Worm (Caenorhabditis elegans): Measurements from ENCODE around the gene F48E8.2.

Gene F48E8.2

DNA sequence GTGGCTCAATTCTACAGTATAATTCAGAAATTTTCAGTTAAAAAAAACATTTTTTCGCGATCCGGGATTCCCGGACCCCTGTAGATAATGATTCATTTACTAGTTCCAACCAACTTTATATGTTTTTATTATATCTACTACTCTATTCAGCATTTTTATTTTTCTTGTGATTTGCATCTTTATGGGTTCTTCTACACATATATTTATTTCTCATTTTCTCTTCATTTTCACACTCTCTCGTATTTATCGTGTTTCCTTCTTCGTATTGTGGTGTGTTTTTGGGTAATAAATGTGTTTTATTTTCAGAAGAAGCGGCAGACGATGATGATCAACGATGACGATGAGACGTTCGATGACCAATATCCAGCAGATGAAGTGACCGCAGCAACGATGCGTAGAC lies at the start of gene F48E8.2:
Gene F48E8.2 (plus strand): TSS at position 301 of the 400 bp plus-strand sequence.
- no peak for TF ChIP-seq unc-62 (GFP tag; optimal IDR thresholded peaks at IDR 0.05)

DNA sequence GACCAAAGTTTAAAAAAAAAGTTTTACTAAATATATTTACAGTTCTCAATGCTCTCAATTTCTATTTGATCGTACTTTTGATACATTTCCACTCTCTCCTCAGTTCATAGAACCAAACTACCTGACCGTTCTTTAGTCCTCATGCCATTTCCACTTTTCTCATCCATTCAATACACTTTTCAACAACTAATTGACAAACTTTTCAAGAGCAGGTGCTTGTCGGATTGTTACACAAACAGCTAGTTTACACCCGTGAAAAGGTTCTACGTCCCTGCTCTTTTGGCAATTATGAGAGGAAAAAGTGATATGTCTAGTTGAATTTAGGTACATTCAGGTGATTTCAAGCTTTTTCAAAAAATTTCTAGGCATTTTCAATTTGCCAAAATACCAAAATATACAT lies 46.3 kb upstream of the F48E8.2 start:
- TF ChIP-seq unc-62 (GFP tag; optimal IDR thresholded peaks at IDR 0.05) = no peak

- TF ChIP-seq unc-62 (GFP tag; optimal IDR thresholded peaks at IDR 0.05) = no peak
Measured at ce11 chrIII:5419527-5419926, 44.6 kb upstream of the F48E8.2 start.

ce11 chrIII:5420276-5420675 lies 43.9 kb upstream of the F48E8.2 start:
- no peak for TF ChIP-seq unc-62 (GFP tag; optimal IDR thresholded peaks at IDR 0.05)

DNA sequence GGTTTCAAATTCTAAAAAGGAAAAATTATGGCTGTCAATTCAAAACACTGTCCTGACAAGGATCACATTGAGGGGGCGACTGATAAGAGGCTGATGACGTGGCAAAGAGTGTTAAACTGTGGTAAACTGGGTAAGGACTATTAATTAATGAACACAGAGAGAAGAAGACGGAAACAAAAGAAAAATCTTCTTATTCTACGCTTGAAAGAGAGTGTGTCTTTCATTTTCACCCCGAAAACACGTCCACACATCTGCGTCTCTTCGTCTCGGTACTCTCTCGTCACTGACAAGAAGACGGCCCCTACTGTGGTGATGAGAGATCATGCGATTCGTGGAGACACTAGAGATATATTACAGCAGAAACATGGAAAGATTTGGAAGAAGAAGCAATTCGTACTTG lies 42.8 kb upstream of the F48E8.2 start:
- no peak for TF ChIP-seq unc-62 (GFP tag; optimal IDR thresholded peaks at IDR 0.05)

ce11 chrIII:5422561-5423103 lies 41.5 kb upstream of the F48E8.2 start:
- no peak for TF ChIP-seq unc-62 (GFP tag; optimal IDR thresholded peaks at IDR 0.05)

- TF ChIP-seq unc-62 (GFP tag; optimal IDR thresholded peaks at IDR 0.05) = no peak
Measured at ce11 chrIII:5423665-5424133, 40.5 kb upstream of the F48E8.2 start, which contains the start of gene dnj-24. dnj-24 (minus strand) TSS chrIII:5424083.

- no peak for TF ChIP-seq unc-62 (GFP tag; optimal IDR thresholded peaks at IDR 0.05)
Measured at ce11 chrIII:5424363-5424762, 39.8 kb upstream of the F48E8.2 start.

DNA sequence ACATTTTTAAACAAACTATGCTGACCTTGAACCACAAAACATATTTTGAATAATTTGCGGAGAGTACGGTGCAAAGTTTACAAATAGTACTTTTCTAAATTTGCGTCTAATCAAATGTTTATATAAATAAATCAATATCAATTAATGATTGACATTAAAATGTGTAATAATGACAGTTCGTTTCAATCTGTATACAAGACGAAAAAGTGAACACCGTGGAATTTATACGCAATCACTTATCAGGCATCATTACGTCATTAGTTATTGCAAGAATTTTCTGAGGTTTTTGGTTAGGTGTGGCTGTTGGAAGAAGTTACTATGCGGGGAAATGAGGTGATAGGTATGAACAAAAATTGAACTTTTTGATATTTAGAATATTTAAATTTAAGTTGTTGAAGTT lies 37.1 kb upstream of the F48E8.2 start:
- no peak for TF ChIP-seq unc-62 (GFP tag; optimal IDR thresholded peaks at IDR 0.05)

ce11 chrIII:5436306-5436705 lies 27.9 kb upstream of the F48E8.2 start:
- TF ChIP-seq unc-62 (GFP tag; optimal IDR thresholded peaks at IDR 0.05) = no peak

ce11 chrIII:5438064-5438463 lies 26.1 kb upstream of the F48E8.2 start:
- TF ChIP-seq unc-62 (GFP tag; optimal IDR thresholded peaks at IDR 0.05) = no peak

DNA sequence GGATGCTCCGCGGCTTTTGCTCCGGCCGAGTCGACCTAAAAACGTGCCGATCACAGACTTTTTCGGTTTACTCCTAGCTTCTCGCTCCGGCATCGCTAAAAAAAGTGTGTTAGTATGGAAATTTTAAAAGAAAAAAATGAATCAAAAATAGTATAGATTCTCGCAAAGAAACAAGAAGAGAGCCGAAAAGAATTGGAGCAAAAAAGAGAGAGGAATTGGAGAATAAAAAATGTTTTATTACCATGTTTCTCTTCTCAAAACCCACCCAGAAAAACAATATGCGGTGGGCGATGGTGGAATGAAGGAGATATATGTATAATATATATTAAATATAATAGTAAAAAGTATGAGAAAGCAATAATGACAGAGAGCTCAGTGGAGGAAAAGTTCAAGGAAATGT lies 23.6 kb upstream of the F48E8.2 start, which contains the start of gene W03A5.6:
Gene W03A5.6 (minus strand): TSS at position 101 of the 400 bp plus-strand sequence.
- TF ChIP-seq unc-62 (GFP tag; optimal IDR thresholded peaks at IDR 0.05) = no peak

ce11 chrIII:5442711-5443253 lies 21.4 kb upstream of the F48E8.2 start, which contains the start of the genes T24G10.2 and disl-2:
T24G10.2 (minus strand) TSS chrIII:5442761.
disl-2 (plus strand) TSS chrIII:5443167.
- no peak for TF ChIP-seq unc-62 (GFP tag; optimal IDR thresholded peaks at IDR 0.05)

- TF ChIP-seq unc-62 (GFP tag; optimal IDR thresholded peaks at IDR 0.05) = no peak
Measured at ce11 chrIII:5448177-5448576, 16.0 kb upstream of the F48E8.2 start, which contains the start of gene skpt-1. skpt-1 (minus strand) TSS chrIII:5448395.

ce11 chrIII:5449762-5450308 lies 14.3 kb upstream of the F48E8.2 start, which contains the start of gene F48E8.8:
F48E8.8 (minus strand) TSS chrIII:5449812.
- TF ChIP-seq unc-62 (GFP tag; optimal IDR thresholded peaks at IDR 0.05) = no peak

ce11 chrIII:5450430-5450829 lies 13.7 kb upstream of the F48E8.2 start, which contains the start of gene paa-1:
paa-1 (plus strand) TSS chrIII:5450730.
- TF ChIP-seq unc-62 (GFP tag; optimal IDR thresholded peaks at IDR 0.05) = no peak

ce11 chrIII:5453290-5453689 lies 10.9 kb upstream of the F48E8.2 start, which contains the start of gene F48E8.4:
F48E8.4 (plus strand) TSS chrIII:5453590.
- TF ChIP-seq unc-62 (GFP tag; optimal IDR thresholded peaks at IDR 0.05) = no peak
